Worm (Caenorhabditis elegans) whole organism, L4 larva: ENCODE results near the gene F44A2.7.

ENCODE experiments used
- egl-27 ChIP-seq: sonication (generic microtip); optimal IDR thresholded peaks from 3 replicates; lab custom pipeline; 2017; ENCODE audit warnings: missing biosample characterization, missing genetic modification reagents, missing genetic modification characterization
- lin-39 ChIP-seq: fragments of 150-350 bp; optimal IDR thresholded peaks from 2 replicates; lab custom pipeline; 2014; ENCODE audit warnings: missing biosample characterization, missing genetic modification reagents, missing genetic modification characterization
- nhr-111 ChIP-seq: fragments of 200-800 bp; sonication (Bioruptor generic); optimal IDR thresholded peaks from 2 replicates; lab custom pipeline; 2018; ENCODE audit warnings: mild to moderate bottlenecking, missing genetic modification characterization, missing compliant biosample characterization
- nhr-237 ChIP-seq: sonication (generic microtip); optimal IDR thresholded peaks from 2 replicates; lab custom pipeline; 2017; ENCODE audit warnings: missing biosample characterization, missing genetic modification characterization
- ztf-11 ChIP-seq: fragments of 150-350 bp; optimal IDR thresholded peaks from 2 replicates; lab custom pipeline; 2014; ENCODE audit warnings: missing biosample characterization, missing genetic modification characterization
- ztf-7 ChIP-seq: fragments of 150-350 bp; optimal IDR thresholded peaks from 2 replicates; lab custom pipeline; 2014; ENCODE audit warnings: missing biosample characterization, missing genetic modification characterization

DNA sequence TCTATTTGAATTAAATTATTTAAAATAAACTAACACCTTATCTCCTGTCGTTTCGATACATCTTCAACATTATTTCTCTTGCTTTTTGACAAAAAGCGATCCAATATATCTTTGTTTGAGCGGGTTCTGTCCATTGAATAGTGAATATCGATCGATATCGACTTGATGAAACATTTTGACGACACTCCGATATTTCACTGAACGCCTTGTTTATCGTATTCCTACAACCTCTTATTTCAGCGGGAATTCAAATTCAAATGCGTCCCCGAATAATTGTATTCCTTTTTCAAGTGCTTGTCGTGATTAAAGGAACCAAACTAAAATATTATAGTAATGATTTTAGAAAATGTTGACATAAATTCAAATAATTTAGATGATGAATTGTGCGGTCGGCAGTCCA, 25.5 kb downstream of the F44A2.7 start, which contains the start of the genes K07B1.7 and try-5:
- TF ChIP-seq ztf-11 (tag; lab: Kevin White, UChicago) (no peak), ztf-7 (tag; lab: Kevin White, UChicago) (no peak), egl-27 (tag; lab: Kevin White, UChicago) (no peak), nhr-237 (tag; lab: Kevin White, UChicago) (no peak), nhr-111 (GFP tag; lab: Kevin White, UChicago) (no peak), lin-39 (tag; lab: Kevin White, UChicago) (no peak)
